Comparison of ENCODE assay signal across 4 worm cellular contexts in genomic region chrIII:11419551-11419950, ce11.
TF ChIP-seq lines count a peak whose summit lies in the region.

No protein-coding gene starts in this region.

TF ChIP-seq in whole organism, L4 larva, 104 proteins besides CTCF, POLR2A, EP300 and RAD21:
- 0 out of 2 replicates have a peak, but pooled peaks have one; percentile 20 for TF ChIP-seq lim-7 (GFP tag; IDR thresholded peaks at IDR 0.05; lab: Robert Waterston, UW)
- no peak for TF ChIP-seq madf-9 (GFP tag; conservative IDR thresholded peaks at IDR 0.05; lab: Robert Waterston, UW)

TF ChIP-seq in whole organism, early embryonic, 17 proteins besides CTCF, POLR2A, EP300 and RAD21:
- no peak for TF ChIP-seq B0310.2 (tag; optimal IDR thresholded peaks at IDR 0.05; lab: Kevin White, UChicago)
- TF ChIP-seq ceh-36 (tag; optimal IDR thresholded peaks at IDR 0.05; lab: Kevin White, UChicago): peak; percentile 80

TF ChIP-seq in whole organism, late embryonic, 69 proteins besides CTCF, POLR2A, EP300 and RAD21:
- TF ChIP-seq pax-1 (tag; optimal IDR thresholded peaks at IDR 0.05; lab: Kevin White, UChicago) (no peak), dve-1 (tag; optimal IDR thresholded peaks at IDR 0.05; lab: Kevin White, UChicago) (peak; percentile 69)
TF ChIP-seq in whole organism, late embryonic: peak in this region for 1.

TF ChIP-seq in whole organism, young adult, 124 proteins besides CTCF, POLR2A, EP300 and RAD21:
- TF ChIP-seq cebp-2 (GFP tag; IDR thresholded peaks at IDR 0.05; lab: Robert Waterston, UW) (0 out of 2 replicates have a peak, but pooled peaks have one; percentile 49), ztf-25 (GFP tag; IDR thresholded peaks at IDR 0.05; lab: Robert Waterston, UW) (no peak)
